Worm (Caenorhabditis elegans) whole organism, early embryonic: ENCODE data around the gene K10C2.7.

Source experiments
- aly-1 ChIP-seq: sonication (generic microtip); optimal IDR thresholded peaks from 2 replicates; lab custom pipeline; 2016; ENCODE audit warnings: missing genetic modification characterization, missing compliant biosample characterization
- ama-1 ChIP-seq: fragments of 150-350 bp; optimal IDR thresholded peaks from 2 replicates; lab custom pipeline; 2014
- hmg-4 ChIP-seq: fragments of 200-800 bp; sonication (Bioruptor generic); optimal IDR thresholded peaks from 2 replicates; lab custom pipeline; 2018; ENCODE audit warnings: mild to moderate bottlenecking, missing genetic modification characterization, missing compliant biosample characterization
- hnd-1 ChIP-seq: sonication (generic microtip); optimal IDR thresholded peaks from 2 replicates; lab custom pipeline; 2016; ENCODE audit warnings: missing genetic modification characterization, missing compliant biosample characterization
- scrt-1 ChIP-seq: fragments of 200-800 bp; sonication (Bioruptor generic); IDR thresholded peaks from 2 replicates; pipeline ENCODE4 v1.3.6; 2022; ENCODE audit warnings: missing genetic modification characterization, missing compliant biosample characterization
- sea-1 ChIP-seq: fragments of 200-800 bp; sonication (Bioruptor generic); conservative IDR thresholded peaks from 2 replicates; pipeline ENCODE4 v1.3.6; 2022; ENCODE audit warnings: missing genetic modification characterization, missing compliant biosample characterization
- tbx-11 ChIP-seq: fragments of 200-800 bp; sonication (Bioruptor generic); IDR thresholded peaks from 2 replicates; pipeline ENCODE4 v1.3.6; 2022; ENCODE audit warnings: missing genetic modification characterization, missing compliant biosample characterization
- tbx-37 ChIP-seq: fragments of 200-800 bp; sonication (Bioruptor generic); conservative IDR thresholded peaks from 2 replicates; pipeline ENCODE4 v1.3.6; 2022; ENCODE audit warnings: missing genetic modification reagents, missing genetic modification characterization, missing compliant biosample characterization

DNA sequence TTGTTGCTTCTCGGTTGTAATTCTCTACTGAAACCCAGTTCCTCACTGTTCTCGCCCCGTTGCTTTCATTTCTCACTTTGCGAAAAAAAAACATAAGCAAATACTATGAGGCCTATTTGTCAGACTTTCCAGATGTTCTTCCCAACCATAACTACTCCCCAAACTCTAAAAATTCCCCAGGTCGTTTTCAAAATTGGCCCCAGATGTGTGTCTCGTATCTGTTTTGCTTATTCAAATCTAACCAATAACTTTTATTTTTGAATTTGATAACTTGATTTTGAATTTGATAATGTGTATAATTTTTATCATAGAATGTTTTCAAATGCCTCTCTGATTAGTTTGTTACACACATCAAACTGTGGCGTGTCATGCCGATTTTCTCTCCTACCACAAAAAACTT lies 35.5 kb downstream of the K10C2.7 start:
- no peak for TF ChIP-seq ama-1 (lab: Kevin White, UChicago)
- no peak for TF ChIP-seq scrt-1 (GFP tag; lab: Robert Waterston, UW)
- no peak for TF ChIP-seq tbx-37 (GFP tag; lab: Robert Waterston, UW)
- TF ChIP-seq hmg-4 = no peak
- no peak for TF ChIP-seq hnd-1 (tag; lab: Kevin White, UChicago)
- TF ChIP-seq tbx-11 = no peak
- no peak for TF ChIP-seq aly-1 (tag; lab: Kevin White, UChicago)
- no peak for TF ChIP-seq sea-1 (GFP tag; lab: Robert Waterston, UW)
